Worm (Caenorhabditis elegans) whole organism, L2 larva: ENCODE data around the gene catp-4.

Source experiments
- C34F6.9 ChIP-seq: fragments of 150-350 bp; optimal IDR thresholded peaks from 2 replicates; lab custom pipeline; 2014; ENCODE audit warnings: missing biosample characterization, missing genetic modification characterization
- F13H6.1 ChIP-seq: sonication (generic microtip); optimal IDR thresholded peaks from 2 replicates; lab custom pipeline; 2016; ENCODE audit warnings: missing genetic modification characterization, missing compliant biosample characterization
- R02D3.7 ChIP-seq: fragments of 150-350 bp; optimal IDR thresholded peaks from 2 replicates; lab custom pipeline; 2014; ENCODE audit warnings: missing biosample characterization, missing genetic modification characterization
- Y55F3AM.14 ChIP-seq: fragments of 200-800 bp; sonication (Bioruptor generic); optimal IDR thresholded peaks from 2 replicates; lab custom pipeline; 2018; ENCODE audit warnings: mild to moderate bottlenecking, missing genetic modification characterization, missing compliant biosample characterization
- ZK546.5 ChIP-seq: sonication (generic microtip); optimal IDR thresholded peaks from 2 replicates; lab custom pipeline; 2017; ENCODE audit warnings: missing biosample characterization, missing genetic modification characterization
- aly-2 ChIP-seq: fragments of 150-350 bp; optimal IDR thresholded peaks from 2 replicates; lab custom pipeline; 2014; ENCODE audit warnings: missing biosample characterization, missing genetic modification characterization
- ama-1 ChIP-seq: fragments of 150-350 bp; optimal IDR thresholded peaks from 2 replicates; lab custom pipeline; 2018; ENCODE audit warnings: inconsistent platforms
- ceh-16 ChIP-seq: fragments of 150-350 bp; optimal IDR thresholded peaks from 2 replicates; lab custom pipeline; 2014; ENCODE audit warnings: missing biosample characterization, missing genetic modification characterization
- ceh-82 ChIP-seq: fragments of 150-350 bp; optimal IDR thresholded peaks from 2 replicates; lab custom pipeline; 2014; ENCODE audit warnings: missing biosample characterization, missing genetic modification characterization
- dmd-4 ChIP-seq: sonication (generic microtip); optimal IDR thresholded peaks from 2 replicates; lab custom pipeline; 2017; ENCODE audit warnings: missing biosample characterization, missing genetic modification characterization
- elt-3 ChIP-seq: sonication (generic microtip); optimal IDR thresholded peaks from 2 replicates; lab custom pipeline; 2017; ENCODE audit warnings: missing biosample characterization, missing genetic modification characterization
- fos-1 ChIP-seq: fragments of 150-350 bp; optimal IDR thresholded peaks from 2 replicates; lab custom pipeline; 2014; ENCODE audit warnings: missing biosample characterization, missing genetic modification characterization
- gmeb-1 ChIP-seq: fragments of 150-350 bp; optimal IDR thresholded peaks from 2 replicates; lab custom pipeline; 2014; ENCODE audit warnings: missing biosample characterization, missing genetic modification characterization
- lin-11 ChIP-seq: fragments of 150-350 bp; sonication (generic microtip); optimal IDR thresholded peaks from 2 replicates; lab custom pipeline; 2014; ENCODE audit warnings: missing biosample characterization, missing genetic modification characterization, inconsistent platforms, mixed read lengths
- lin-13 ChIP-seq: fragments of 150-350 bp; optimal IDR thresholded peaks from 2 replicates; lab custom pipeline; 2014; ENCODE audit warnings: missing biosample characterization, missing genetic modification reagents, missing genetic modification characterization
- lin-39 ChIP-seq: fragments of 150-350 bp; optimal IDR thresholded peaks from 2 replicates; lab custom pipeline; 2014; ENCODE audit warnings: missing biosample characterization, missing genetic modification reagents, missing genetic modification characterization
- lsy-2 ChIP-seq, 2 experiments: fragments of 150-350 bp in 1 of 2; sonication (generic microtip) in 1 of 2; optimal IDR thresholded peaks; 2 replicates each; lab custom pipeline; 2014 to 2017; ENCODE audit warnings: missing biosample characterization in 2 of 2, missing genetic modification characterization in 2 of 2
- mab-5 ChIP-seq: fragments of 150-350 bp; optimal IDR thresholded peaks from 2 replicates; lab custom pipeline; 2014; ENCODE audit warnings: missing biosample characterization, missing genetic modification characterization
- nhr-10 ChIP-seq: sonication (generic microtip); optimal IDR thresholded peaks from 2 replicates; lab custom pipeline; 2017; ENCODE audit warnings: missing biosample characterization, missing genetic modification characterization
- nhr-12 ChIP-seq: fragments of 150-350 bp; optimal IDR thresholded peaks from 2 replicates; lab custom pipeline; 2014; ENCODE audit warnings: missing biosample characterization, missing genetic modification characterization
- nhr-129 ChIP-seq: fragments of 150-350 bp; optimal IDR thresholded peaks from 2 replicates; lab custom pipeline; 2014; ENCODE audit warnings: missing biosample characterization, missing genetic modification characterization
- nhr-21 ChIP-seq: fragments of 150-350 bp; optimal IDR thresholded peaks from 2 replicates; lab custom pipeline; 2014; ENCODE audit warnings: missing biosample characterization, missing genetic modification characterization
- nhr-237 ChIP-seq: fragments of 150-350 bp; optimal IDR thresholded peaks from 2 replicates; lab custom pipeline; 2014; ENCODE audit warnings: missing biosample characterization, missing genetic modification characterization
- nhr-25 ChIP-seq: fragments of 150-350 bp; sonication (generic microtip); optimal IDR thresholded peaks from 3 replicates; lab custom pipeline; 2014; ENCODE audit warnings: missing biosample characterization, missing genetic modification characterization
- nhr-6 ChIP-seq: fragments of 150-350 bp; optimal IDR thresholded peaks from 2 replicates; lab custom pipeline; 2014; ENCODE audit warnings: missing biosample characterization, missing genetic modification characterization
- nhr-77 ChIP-seq: fragments of 150-350 bp; optimal IDR thresholded peaks from 2 replicates; lab custom pipeline; 2014; ENCODE audit warnings: missing biosample characterization, missing genetic modification characterization
- peb-1 ChIP-seq: fragments of 150-350 bp; optimal IDR thresholded peaks from 2 replicates; lab custom pipeline; 2014; ENCODE audit warnings: missing biosample characterization, missing genetic modification characterization
- skn-1 ChIP-seq: sonication (generic microtip); optimal IDR thresholded peaks from 2 replicates; lab custom pipeline; 2017; ENCODE audit warnings: missing biosample characterization, missing genetic modification characterization
- sma-3 ChIP-seq: sonication (generic microtip); optimal IDR thresholded peaks from 2 replicates; lab custom pipeline; 2016; ENCODE audit warnings: missing genetic modification reagents, missing genetic modification characterization, missing compliant biosample characterization
- sma-9 ChIP-seq, 2 experiments: fragments of 150-350 bp in 1 of 2; sonication (generic microtip) in 1 of 2; optimal IDR thresholded peaks; 2 replicates each; lab custom pipeline; 2014 to 2016; ENCODE audit warnings: missing genetic modification characterization in 2 of 2, mild to moderate bottlenecking in 1 of 2, missing biosample characterization in 1 of 2, missing compliant biosample characterization in 1 of 2, missing genetic modification reagents in 1 of 2, moderate library complexity in 1 of 2
- snpc-4 ChIP-seq: fragments of 150-350 bp; optimal IDR thresholded peaks from 2 replicates; lab custom pipeline; 2014; ENCODE audit warnings: missing biosample characterization, missing genetic modification characterization
- unc-55 ChIP-seq: fragments of 150-350 bp; sonication (generic microtip); optimal IDR thresholded peaks from 3 replicates; lab custom pipeline; 2014; ENCODE audit warnings: missing biosample characterization, missing genetic modification reagents, missing genetic modification characterization
- unc-62 ChIP-seq: fragments of 150-350 bp; optimal IDR thresholded peaks from 2 replicates; lab custom pipeline; 2014; ENCODE audit warnings: missing biosample characterization, missing genetic modification reagents, missing genetic modification characterization
- zag-1 ChIP-seq: fragments of 150-350 bp; optimal IDR thresholded peaks from 2 replicates; lab custom pipeline; 2014; ENCODE audit warnings: missing biosample characterization, missing genetic modification characterization
- ztf-1 ChIP-seq: fragments of 200-800 bp; sonication (Bioruptor generic); conservative IDR thresholded peaks from 2 replicates; pipeline ENCODE4 v1.3.6; 2022; ENCODE audit warnings: missing genetic modification characterization, missing compliant biosample characterization
- ztf-11 ChIP-seq: sonication (generic microtip); optimal IDR thresholded peaks from 2 replicates; lab custom pipeline; 2017; ENCODE audit warnings: missing biosample characterization, missing genetic modification characterization
- ztf-4 ChIP-seq: fragments of 150-350 bp; optimal IDR thresholded peaks from 2 replicates; lab custom pipeline; 2014; ENCODE audit warnings: missing biosample characterization, missing genetic modification characterization

Gene catp-4

DNA sequence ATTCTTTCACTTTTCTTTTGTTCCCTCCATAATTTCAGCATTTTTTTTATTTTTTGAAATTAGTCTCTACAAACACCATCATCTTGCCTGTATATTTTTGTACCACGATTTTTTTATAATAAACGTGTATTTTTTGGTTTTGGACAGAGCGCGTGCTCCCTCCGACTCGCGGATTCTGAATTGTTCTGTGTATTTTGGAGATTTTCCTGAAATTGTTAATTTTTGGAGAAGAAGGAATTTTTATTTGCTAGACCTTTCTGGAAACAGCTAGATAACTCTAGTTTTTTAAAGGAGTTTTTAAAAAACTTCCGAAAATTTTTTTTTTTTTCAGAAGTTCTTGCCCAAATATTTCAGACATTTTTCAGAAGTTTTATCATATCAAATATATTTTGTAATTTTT lies 17.0 kb upstream of the catp-4 start, which contains the start of gene C01G12.13:
Gene C01G12.13, plus strand, starts transcription at position 301 of the 400 bp plus-strand sequence.
- TF ChIP-seq nhr-6 (no peak), peb-1 (no peak), ztf-11 (tag; lab: Kevin White, UChicago) (no peak), nhr-21 (tag; lab: Kevin White, UChicago) (no peak), ztf-4 (no peak), ceh-82 (tag; lab: Kevin White, UChicago) (no peak), sma-9 (GFP tag; optimal IDR thresholded peaks at IDR 0.05; lab: Kevin White, UChicago) (no peak), sma-9 (tag; optimal IDR thresholded peaks at IDR 0.05; lab: Kevin White, UChicago) (no peak), ceh-16 (tag; lab: Kevin White, UChicago) (no peak), C34F6.9 (tag; lab: Kevin White, UChicago) (no peak), elt-3 (no peak), sma-3 (no peak), gmeb-1 (tag; lab: Kevin White, UChicago) (no peak)
- TF ChIP-seq, all 48 proteins: peak for 0

DNA sequence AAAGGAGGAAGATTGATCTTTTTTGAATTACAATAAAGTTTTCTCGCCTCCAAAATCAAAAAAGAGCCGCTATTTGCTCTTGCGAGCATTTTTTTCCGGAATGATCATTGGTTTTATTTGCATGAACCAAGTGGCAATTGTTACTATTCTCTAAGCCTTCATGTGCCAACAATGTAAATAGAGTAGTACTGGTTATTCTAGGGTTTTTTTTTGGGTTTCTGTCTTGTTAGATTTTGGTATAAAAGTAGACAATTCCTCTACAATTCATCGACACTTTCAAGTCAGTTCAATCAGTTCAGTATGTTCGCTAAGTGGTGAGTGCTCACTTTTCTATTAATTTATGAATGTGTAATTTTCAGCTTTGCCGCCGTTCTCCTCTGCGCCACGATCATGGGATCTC lies 15.4 kb upstream of the catp-4 start, which contains the start of gene nspb-7:
Gene nspb-7, plus strand, starts transcription at position 301 of the 400 bp plus-strand sequence.
- no peak for TF ChIP-seq ztf-11 (tag; lab: Kevin White, UChicago)
- TF ChIP-seq nhr-129 (tag; lab: Kevin White, UChicago) = no peak
- no peak for TF ChIP-seq nhr-12
- TF ChIP-seq Y55F3AM.14 = no peak
- no peak for TF ChIP-seq ama-1 (lab: Kevin White, UChicago)
- no peak for TF ChIP-seq fos-1 (tag; lab: Kevin White, UChicago)
- no peak for TF ChIP-seq F13H6.1 (tag; lab: Kevin White, UChicago)
- no peak for TF ChIP-seq ztf-1 (GFP tag; lab: Robert Waterston, UW)

- TF ChIP-seq lsy-2 (tag; optimal IDR thresholded peaks at IDR 0.05; lab: Kevin White, UChicago) (no peak), sma-3 (no peak), dmd-4 (no peak), snpc-4 (tag; lab: Kevin White, UChicago) (no peak), F13H6.1 (tag; lab: Kevin White, UChicago) (no peak), ZK546.5 (tag; lab: Kevin White, UChicago) (no peak), aly-2 (tag; lab: Kevin White, UChicago) (no peak), ztf-4 (no peak), nhr-237 (no peak), unc-55 (no peak), nhr-129 (tag; lab: Kevin White, UChicago) (no peak), lin-39 (no peak), nhr-77 (no peak), nhr-12 (no peak), lin-11 (tag; lab: Kevin White, UChicago) (no peak), elt-3 (no peak), peb-1 (no peak), ztf-11 (tag; lab: Kevin White, UChicago) (no peak)
Measured at ce11 chrII:14578716-14579115, 14.7 kb upstream of the catp-4 start, which contains the start of gene C01G12.9. C01G12.9 (plus strand) TSS chrII:14579016.

- TF ChIP-seq lsy-2 (tag; optimal IDR thresholded peaks at IDR 0.05; lab: Kevin White, UChicago) (no peak), C34F6.9 (tag; lab: Kevin White, UChicago) (no peak), nhr-12 (no peak), nhr-6 (no peak), R02D3.7 (tag; lab: Kevin White, UChicago) (no peak), lin-11 (tag; lab: Kevin White, UChicago) (no peak), unc-55 (no peak), nhr-129 (tag; lab: Kevin White, UChicago) (no peak), mab-5 (tag; lab: Kevin White, UChicago) (no peak)
Measured at ce11 chrII:14580549-14580948, 12.8 kb upstream of the catp-4 start, which contains the start of the genes nspb-8 and nspb-9. nspb-8 (minus strand) TSS chrII:14580649. nspb-9 (plus strand) TSS chrII:14580859.

- TF ChIP-seq nhr-10 (tag; lab: Kevin White, UChicago) = no peak
- no peak for TF ChIP-seq nhr-12
- TF ChIP-seq ztf-11 (tag; lab: Kevin White, UChicago) = no peak
- TF ChIP-seq Y55F3AM.14 = no peak
- TF ChIP-seq nhr-21 (tag; lab: Kevin White, UChicago) = no peak
- no peak for TF ChIP-seq ZK546.5 (tag; lab: Kevin White, UChicago)
- no peak for TF ChIP-seq nhr-237
- no peak for TF ChIP-seq ceh-16 (tag; lab: Kevin White, UChicago)
- no peak for TF ChIP-seq nhr-77
- no peak for TF ChIP-seq fos-1 (tag; lab: Kevin White, UChicago)
- no peak for TF ChIP-seq aly-2 (tag; lab: Kevin White, UChicago)
- TF ChIP-seq skn-1 (tag; lab: Kevin White, UChicago) = no peak
- TF ChIP-seq lin-13 (GFP tag; lab: Kevin White, UChicago) = no peak
- TF ChIP-seq nhr-25 (tag; lab: Kevin White, UChicago) = no peak
- no peak for TF ChIP-seq zag-1 (tag; lab: Kevin White, UChicago)
- no peak for TF ChIP-seq elt-3
- no peak for TF ChIP-seq unc-62
Measured at ce11 chrII:14582206-14582605, 11.2 kb upstream of the catp-4 start, which contains the start of gene C01G12.3. C01G12.3 (minus strand) TSS chrII:14582306.
